Fruit fly (Drosophila melanogaster): Measurements from ENCODE around the gene CG4194.

dm6 chrX:2061849-2062248 lies 6.5 kb upstream of the CG4194 start, which contains the start of gene Sik2:
- TF ChIP-seq Nf-YC (tag; optimal IDR thresholded peaks at IDR 0.05) (no peak), CG17361 (GFP tag; IDR thresholded peaks at IDR 0.05) (no peak), z (GFP tag; IDR thresholded peaks at IDR 0.05) (no peak), chinmo (GFP tag; IDR thresholded peaks at IDR 0.05; ENCODE audit: partially characterized antibody) (no peak)
